Worm (Caenorhabditis elegans) whole organism, L4 larva: ENCODE data around the gene Y46G5A.47.

Experiments used
- T26A8.4 ChIP-seq: fragments of 200-800 bp; sonication (Bioruptor generic); IDR thresholded peaks from 2 replicates; pipeline ENCODE4 v1.3.6; 2022; ENCODE audit warnings: missing genetic modification characterization, missing compliant biosample characterization
- Y5F2A.4 ChIP-seq: fragments of 200-800 bp; sonication (Bioruptor generic); optimal IDR thresholded peaks from 2 replicates; lab custom pipeline; 2018; ENCODE audit warnings: mild to moderate bottlenecking, missing genetic modification characterization, missing compliant biosample characterization
- ZK546.5 ChIP-seq, 2 experiments: sonication (generic microtip); optimal IDR thresholded peaks; 2 replicates each; lab custom pipeline; 2017; ENCODE audit warnings: missing biosample characterization in 2 of 2, missing genetic modification characterization in 2 of 2
- aly-2 ChIP-seq: sonication (generic microtip); optimal IDR thresholded peaks from 2 replicates; lab custom pipeline; 2018; ENCODE audit warnings: missing biosample characterization, missing genetic modification characterization
- arid-1 ChIP-seq: fragments of 200-800 bp; sonication (Bioruptor generic); conservative IDR thresholded peaks from 2 replicates; pipeline ENCODE4 v1.3.6; 2022; ENCODE audit warnings: missing genetic modification reagents, missing genetic modification characterization, missing compliant biosample characterization
- ceh-62 ChIP-seq: sonication (generic microtip); optimal IDR thresholded peaks from 2 replicates; lab custom pipeline; 2017; ENCODE audit warnings: missing biosample characterization, missing genetic modification characterization
- ces-1 ChIP-seq: fragments of 150-350 bp; sonication (generic microtip); optimal IDR thresholded peaks from 4 replicates; lab custom pipeline; 2014; ENCODE audit warnings: missing biosample characterization, missing genetic modification reagents, missing genetic modification characterization
- cey-2 ChIP-seq: sonication (generic microtip); optimal IDR thresholded peaks from 3 replicates; lab custom pipeline; 2017; ENCODE audit warnings: missing genetic modification characterization, mild to moderate bottlenecking, missing compliant biosample characterization, antibody characterized with exemption, borderline replicate concordance; ENCODE audit not compliant: insufficient read depth
- ctbp-1 ChIP-seq: fragments of 200-800 bp; sonication (Bioruptor generic); IDR thresholded peaks from 2 replicates; pipeline ENCODE4 v1.3.6; 2022; ENCODE audit warnings: missing genetic modification reagents, missing genetic modification characterization, missing compliant biosample characterization
- daf-16 ChIP-seq, 3 experiments: sonication (generic microtip); optimal IDR thresholded peaks; 2 replicates each; lab custom pipeline; 2016 to 2017; ENCODE audit warnings: missing genetic modification characterization in 3 of 3, missing genetic modification reagents in 3 of 3, mild to moderate bottlenecking in 2 of 3, missing compliant biosample characterization in 2 of 3, missing biosample characterization in 1 of 3, moderate library complexity in 1 of 3
- dmd-6 ChIP-seq: fragments of 200-800 bp; sonication (Bioruptor generic); IDR thresholded peaks from 2 replicates; pipeline ENCODE4 v1.3.6; 2022; ENCODE audit warnings: missing genetic modification reagents, missing genetic modification characterization, missing compliant biosample characterization
- dmd-9 ChIP-seq: fragments of 200-800 bp; sonication (Bioruptor generic); IDR thresholded peaks from 2 replicates; pipeline ENCODE4 v1.3.6; 2022; ENCODE audit warnings: missing genetic modification reagents, missing genetic modification characterization, missing compliant biosample characterization
- dve-1 ChIP-seq: sonication (generic microtip); optimal IDR thresholded peaks from 2 replicates; lab custom pipeline; 2017; ENCODE audit warnings: antibody characterized with exemption, mild to moderate bottlenecking, missing genetic modification characterization, missing compliant biosample characterization; ENCODE audit not compliant: insufficient read depth
- egl-43 ChIP-seq: fragments of 200-800 bp; sonication (Bioruptor generic); IDR thresholded peaks from 2 replicates; pipeline ENCODE4 v1.3.6; 2022; ENCODE audit warnings: missing genetic modification reagents, missing genetic modification characterization, missing compliant biosample characterization
- hlh-11 ChIP-seq: fragments of 200-800 bp; sonication (Bioruptor generic); optimal IDR thresholded peaks from 2 replicates; lab custom pipeline; 2018; ENCODE audit warnings: mild to moderate bottlenecking, missing genetic modification characterization, missing compliant biosample characterization
- hlh-30 ChIP-seq: sonication (generic microtip); optimal IDR thresholded peaks from 2 replicates; lab custom pipeline; 2017; ENCODE audit warnings: antibody characterized with exemption, mild to moderate bottlenecking, missing genetic modification characterization, missing compliant biosample characterization; ENCODE audit not compliant: insufficient read depth
- lim-7 ChIP-seq: fragments of 200-800 bp; sonication (Bioruptor generic); IDR thresholded peaks from 2 replicates; pipeline ENCODE4 v1.3.6; 2022; ENCODE audit warnings: missing genetic modification characterization, missing compliant biosample characterization
- lin-1 ChIP-seq: fragments of 200-800 bp; sonication (Bioruptor generic); IDR thresholded peaks from 2 replicates; pipeline ENCODE4 v1.3.6; 2022; ENCODE audit warnings: missing genetic modification reagents, missing genetic modification characterization, missing compliant biosample characterization
- lin-38 ChIP-seq: fragments of 200-800 bp; sonication (Bioruptor generic); IDR thresholded peaks from 2 replicates; pipeline ENCODE4 v1.3.6; 2022; ENCODE audit warnings: missing genetic modification reagents, missing genetic modification characterization, missing compliant biosample characterization
- lin-39 ChIP-seq: fragments of 150-350 bp; optimal IDR thresholded peaks from 2 replicates; lab custom pipeline; 2014; ENCODE audit warnings: missing biosample characterization, missing genetic modification reagents, missing genetic modification characterization
- lsy-2 ChIP-seq, 2 experiments: fragments of 150-350 bp in 1 of 2; sonication (generic microtip) in 1 of 2; optimal IDR thresholded peaks; 2 replicates each; lab custom pipeline; 2014 to 2017; ENCODE audit warnings: missing biosample characterization in 2 of 2, missing genetic modification characterization in 2 of 2
- madf-9 ChIP-seq: fragments of 200-800 bp; sonication (Bioruptor generic); conservative IDR thresholded peaks from 2 replicates; pipeline ENCODE4 v1.3.6; 2022; ENCODE audit warnings: missing genetic modification reagents, missing genetic modification characterization, missing compliant biosample characterization
- mdl-1 ChIP-seq, 2 experiments: fragments of 150-350 bp in 1 of 2; sonication (generic microtip) in 1 of 2; optimal IDR thresholded peaks; 2 replicates each; lab custom pipeline; 2014 to 2017; ENCODE audit warnings: missing biosample characterization in 2 of 2, missing genetic modification characterization in 2 of 2
- mdt-29 ChIP-seq: fragments of 200-800 bp; sonication (Bioruptor generic); IDR thresholded peaks from 2 replicates; pipeline ENCODE4 v1.3.6; 2022; ENCODE audit warnings: missing genetic modification reagents, missing genetic modification characterization, missing compliant biosample characterization
- nhr-28 ChIP-seq: fragments of 150-350 bp; optimal IDR thresholded peaks from 2 replicates; lab custom pipeline; 2014; ENCODE audit warnings: missing biosample characterization, missing genetic modification characterization
- pqm-1 ChIP-seq: sonication (generic microtip); optimal IDR thresholded peaks from 2 replicates; lab custom pipeline; 2017; ENCODE audit warnings: missing biosample characterization, missing genetic modification characterization
- rbr-2 ChIP-seq: sonication (generic microtip); optimal IDR thresholded peaks from 2 replicates; lab custom pipeline; 2016; ENCODE audit warnings: missing genotype, missing genetic modification characterization, missing compliant biosample characterization
- sdz-12 ChIP-seq: fragments of 200-800 bp; sonication (Bioruptor generic); optimal IDR thresholded peaks from 2 replicates; lab custom pipeline; 2018; ENCODE audit warnings: mild to moderate bottlenecking, missing genetic modification characterization, missing compliant biosample characterization
- set-16 ChIP-seq: fragments of 200-800 bp; sonication (Bioruptor generic); IDR thresholded peaks from 2 replicates; pipeline ENCODE4 v1.3.6; 2022; ENCODE audit warnings: missing genetic modification reagents, missing genetic modification characterization, missing compliant biosample characterization
- unc-130 ChIP-seq: sonication (generic microtip); optimal IDR thresholded peaks from 2 replicates; lab custom pipeline; 2016; ENCODE audit warnings: missing genetic modification reagents, missing genetic modification characterization, missing compliant biosample characterization
- unc-62 ChIP-seq, 3 experiments: fragments of 150-350 bp in 1 of 3; sonication (generic microtip); optimal IDR thresholded peaks in 2 of 3; peaks in 1 of 3; 1 replicate in 1 of 3; 2 replicates in 2 of 3; lab custom pipeline; 2014 to 2017; ENCODE audit warnings: missing biosample characterization in 3 of 3, missing genetic modification characterization in 3 of 3, missing genetic modification reagents in 3 of 3, missing genotype in 1 of 3
- zag-1 ChIP-seq: fragments of 150-350 bp; optimal IDR thresholded peaks from 2 replicates; lab custom pipeline; 2014; ENCODE audit warnings: missing biosample characterization, missing genetic modification characterization
- zfp-3 ChIP-seq: fragments of 200-800 bp; sonication (Bioruptor generic); conservative IDR thresholded peaks from 2 replicates; pipeline ENCODE4 v1.3.6; 2022; ENCODE audit warnings: missing genetic modification reagents, missing genetic modification characterization, missing compliant biosample characterization

Y46G5A.47 gene

DNA sequence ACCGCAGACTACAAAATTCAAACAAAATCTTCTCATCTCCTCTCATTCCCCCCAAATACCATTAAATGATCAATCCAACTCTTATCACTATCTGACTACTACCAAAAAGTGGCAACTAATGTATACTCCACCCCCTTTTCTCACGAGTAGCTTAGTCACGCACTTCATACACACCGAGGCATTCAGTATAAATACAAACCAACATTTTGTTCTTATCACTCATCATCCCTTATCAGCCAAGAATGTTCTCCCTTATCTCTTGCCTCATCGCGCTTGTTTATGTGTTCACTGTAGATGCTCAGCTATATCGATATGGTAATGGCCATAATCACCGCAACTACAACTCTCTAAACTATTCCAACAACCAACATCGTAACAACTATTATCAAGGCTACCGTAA is 18.3 kb upstream of the Y46G5A.47 start, which contains the start of gene Y46G5A.36 (continued):
- TF ChIP-seq lin-39 (tag; lab: Kevin White, UChicago) (no peak), ctbp-1 (GFP tag; lab: Robert Waterston, UW) (no peak), mdt-29 (GFP tag; lab: Robert Waterston, UW) (no peak), daf-16 (GFP tag; optimal IDR thresholded peaks at IDR 0.05; lab: Kevin White, UChicago) (no peak), daf-16 (tag; optimal IDR thresholded peaks at IDR 0.05; lab: Kevin White, UChicago) (peak; percentile 89), unc-62 (GFP tag; optimal IDR thresholded peaks at IDR 0.05 in 1 of 2; lab: Kevin White, UChicago) (no peak), unc-62 (tag; optimal IDR thresholded peaks at IDR 0.05; lab: Kevin White, UChicago) (no peak), dmd-6 (GFP tag; lab: Robert Waterston, UW) (peak; percentile 42), mdl-1 (tag; optimal IDR thresholded peaks at IDR 0.05; lab: Kevin White, UChicago) (peak in 1 of 2 experiments; percentile 34), pqm-1 (peak; percentile 82), rbr-2 (tag; lab: Kevin White, UChicago) (no peak)

DNA sequence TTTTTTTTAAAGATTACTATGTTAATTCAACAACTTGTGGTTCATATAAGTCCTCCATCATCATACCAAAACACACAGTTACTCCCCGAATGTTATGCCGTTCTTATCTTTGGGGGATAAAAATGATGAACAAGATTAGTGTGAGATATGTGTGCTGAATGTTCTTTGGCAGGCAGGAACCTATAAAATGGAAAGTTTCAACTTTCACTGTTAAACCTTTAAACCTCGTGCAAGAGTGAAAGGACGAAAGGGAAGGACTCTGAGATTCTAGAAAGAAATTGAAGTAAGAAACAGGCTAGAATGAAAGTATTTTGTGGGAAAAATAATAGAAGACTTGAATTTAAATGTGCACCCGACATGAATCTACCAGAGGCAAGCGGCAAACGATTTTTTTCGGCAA is 14.9 kb upstream of the Y46G5A.47 start:
- TF ChIP-seq zfp-3 (GFP tag; lab: Robert Waterston, UW) (no peak), aly-2 (tag; lab: Kevin White, UChicago) (no peak), egl-43 (no peak), unc-130 (GFP tag; lab: Kevin White, UChicago) (no peak), pqm-1 (no peak), lin-1 (GFP tag; lab: Robert Waterston, UW) (no peak), madf-9 (GFP tag; lab: Robert Waterston, UW) (no peak), cey-2 (no peak), Y5F2A.4 (GFP tag; lab: Kevin White, UChicago) (no peak), dmd-9 (GFP tag; lab: Robert Waterston, UW) (no peak), set-16 (no peak), T26A8.4 (GFP tag; lab: Robert Waterston, UW) (no peak), ces-1 (GFP tag; lab: Kevin White, UChicago) (no peak), arid-1 (GFP tag; lab: Robert Waterston, UW) (no peak), ZK546.5 (tag; optimal IDR thresholded peaks at IDR 0.05; lab: Kevin White, UChicago) (no peak), zag-1 (tag; lab: Kevin White, UChicago) (no peak), lin-38 (GFP tag; lab: Robert Waterston, UW) (no peak)

DNA sequence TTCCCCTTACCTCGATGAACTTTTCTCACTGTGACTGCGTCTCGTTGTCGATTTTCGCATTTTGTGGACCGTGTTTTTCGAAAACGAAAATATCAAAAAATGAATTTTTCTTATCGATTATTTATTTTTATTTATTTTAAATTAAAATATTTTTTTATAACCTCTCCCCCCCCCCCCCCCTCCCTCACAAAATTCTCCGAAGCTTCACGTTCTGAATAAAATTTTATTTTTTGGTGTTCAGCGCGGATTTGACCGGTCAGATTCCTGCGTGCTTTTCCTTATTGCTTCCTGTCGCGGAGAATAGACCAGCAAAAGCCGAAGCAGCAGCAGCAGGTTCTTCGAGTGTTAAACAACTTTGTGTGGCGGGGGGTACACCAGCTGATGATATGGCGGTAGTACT is 13.4 kb upstream of the Y46G5A.47 start, which contains the start of gene Y46G5A.22:
Y46G5A.22 (minus strand) TSS at position 101 of the 400 bp plus-strand sequence.
- TF ChIP-seq hlh-30 (tag; lab: Kevin White, UChicago) (peak; percentile 15), dmd-6 (GFP tag; lab: Robert Waterston, UW) (no peak), unc-62 (GFP tag; optimal IDR thresholded peaks at IDR 0.05 in 1 of 2; lab: Kevin White, UChicago) (peak in 1 of 2 experiments; percentile 72), unc-62 (tag; optimal IDR thresholded peaks at IDR 0.05; lab: Kevin White, UChicago) (no peak)

DNA sequence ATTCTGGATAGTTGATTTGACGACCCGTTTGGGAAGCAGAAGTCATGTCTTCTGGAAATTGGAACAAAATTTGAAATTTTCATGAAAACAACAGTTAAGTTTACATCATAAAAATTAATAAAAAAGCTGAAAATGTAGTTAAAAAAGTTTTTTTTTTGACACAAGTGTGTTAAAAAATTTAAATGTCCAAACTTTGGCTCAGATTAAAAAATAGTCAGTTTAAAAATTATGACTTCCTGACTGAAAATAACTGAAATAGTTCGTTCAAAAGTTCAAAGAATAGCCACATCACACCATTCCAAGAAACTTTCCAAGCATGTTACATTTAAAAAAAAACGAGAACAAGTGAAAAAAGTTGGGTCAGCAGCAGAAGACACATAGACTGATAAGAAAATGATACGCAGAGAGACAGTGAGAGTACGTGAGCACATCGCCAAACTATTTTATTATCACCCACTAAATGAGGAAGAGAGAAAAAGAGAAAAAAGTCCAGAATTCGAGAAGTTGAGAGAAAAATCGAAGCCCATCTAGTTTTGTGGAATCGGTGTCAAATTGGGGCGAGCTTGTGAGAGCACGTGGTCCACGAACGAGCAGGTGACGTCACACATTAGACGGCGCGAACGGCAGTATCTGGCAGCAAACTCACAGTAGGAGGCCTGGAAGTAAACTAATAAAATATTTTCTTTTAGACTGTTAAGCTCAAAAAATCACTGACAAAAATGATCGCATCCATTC is 11.5 kb upstream of the Y46G5A.47 start, which contains the start of gene acl-7:
acl-7 (minus strand) TSS at position 51 of the 735 bp plus-strand sequence.
- no peak for TF ChIP-seq sdz-12 (GFP tag; lab: Kevin White, UChicago)
- TF ChIP-seq dve-1 (tag; lab: Kevin White, UChicago): peak; percentile 55
- peak in 1 of 2 experiments; percentile 10 for TF ChIP-seq mdl-1 (tag; optimal IDR thresholded peaks at IDR 0.05; lab: Kevin White, UChicago)
- no peak for TF ChIP-seq daf-16 (GFP tag; optimal IDR thresholded peaks at IDR 0.05; lab: Kevin White, UChicago)
- peak; percentile 52 for TF ChIP-seq daf-16 (tag; optimal IDR thresholded peaks at IDR 0.05; lab: Kevin White, UChicago)
- peak; percentile 92 for TF ChIP-seq mdt-29 (GFP tag; lab: Robert Waterston, UW)
- peak; percentile 46; the same call in 1 of the 2 replicates for TF ChIP-seq dmd-6 (GFP tag; lab: Robert Waterston, UW)
- peak; percentile 82 for TF ChIP-seq pqm-1
- TF ChIP-seq ceh-62 (tag; lab: Kevin White, UChicago): no peak
- no peak for TF ChIP-seq lim-7 (GFP tag; lab: Robert Waterston, UW)
- TF ChIP-seq unc-62 (GFP tag; optimal IDR thresholded peaks at IDR 0.05 in 1 of 2; lab: Kevin White, UChicago): no peak
- TF ChIP-seq unc-62 (tag; optimal IDR thresholded peaks at IDR 0.05; lab: Kevin White, UChicago): no peak
- peak; percentile 41 for TF ChIP-seq hlh-30 (tag; lab: Kevin White, UChicago)
- no peak for TF ChIP-seq lsy-2 (tag; optimal IDR thresholded peaks at IDR 0.05; lab: Kevin White, UChicago)
- TF ChIP-seq nhr-28: peak; percentile 43
- TF ChIP-seq hlh-11 (tag; lab: Kevin White, UChicago): peak; percentile 40
- no peak for TF ChIP-seq ces-1 (GFP tag; lab: Kevin White, UChicago)
